Worm (Caenorhabditis elegans): ENCODE results near the gene clec-255.

DNA sequence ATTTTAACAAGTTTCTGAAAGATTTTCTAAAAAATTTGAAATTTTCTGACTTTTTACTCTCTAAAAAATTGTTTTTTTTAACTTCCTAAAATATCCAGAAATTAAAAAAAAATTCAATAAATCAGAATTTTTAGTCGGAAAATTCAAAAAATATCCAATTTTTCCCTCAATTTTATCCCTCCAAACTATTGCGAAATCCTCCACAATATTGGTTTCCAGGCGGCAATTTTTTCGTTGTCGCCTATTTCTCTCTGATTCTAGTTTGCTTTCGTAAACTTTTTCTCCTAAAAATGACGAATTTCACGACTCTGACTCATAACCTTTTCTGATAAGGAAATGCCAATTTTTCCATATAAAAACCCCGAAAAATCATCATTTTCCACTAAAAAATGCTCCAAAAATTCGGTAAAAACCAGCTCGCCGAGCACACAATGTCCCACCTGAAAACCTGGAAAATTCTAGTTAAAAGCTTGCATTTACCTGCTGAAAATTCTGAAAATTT lies 16.9 kb upstream of the clec-255 start, which contains the start of gene Y17D7B.2:
- TF ChIP-seq T23F11.4 (GFP tag; optimal IDR thresholded peaks at IDR 0.05) (no peak), ceh-31 (tag; optimal IDR thresholded peaks at IDR 0.05) (no peak)
